Fruit fly (Drosophila melanogaster): ENCODE data around the gene Sdr.

Gene Sdr

DNA sequence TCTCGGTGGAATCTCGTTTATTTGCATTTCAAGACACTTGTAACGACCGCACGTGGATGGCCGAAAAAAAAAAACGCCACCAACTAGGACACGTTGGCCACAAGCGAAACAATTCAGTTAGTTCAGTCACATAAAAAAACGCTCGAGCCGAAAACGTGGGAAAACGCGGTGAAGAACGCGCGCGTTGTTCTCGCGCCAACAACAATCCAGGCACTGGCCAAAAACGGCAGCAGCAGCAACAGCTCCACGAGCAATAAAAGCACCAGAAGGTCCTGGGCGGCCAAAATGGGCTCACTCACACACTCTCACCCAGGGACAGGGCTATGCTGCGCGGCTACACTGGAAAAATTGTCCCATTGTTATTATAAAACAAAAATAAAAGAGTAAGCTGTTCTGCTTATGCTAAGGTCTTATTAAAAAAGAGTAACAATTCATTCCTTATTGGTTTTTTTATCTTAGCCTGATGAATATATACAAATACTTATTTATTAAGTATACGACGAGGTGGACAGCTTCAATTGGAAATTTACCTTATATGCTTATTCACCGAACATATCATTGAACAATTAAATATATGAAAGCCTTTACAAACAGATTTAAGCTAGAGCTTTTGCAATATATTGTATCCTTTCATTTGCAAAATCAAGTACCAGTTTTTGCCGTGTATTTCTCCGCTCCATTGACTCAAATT lies 43.0 kb upstream of the Sdr start, which contains the start of gene btsz (continued):
- TF ChIP-seq Oli (tag; optimal IDR thresholded peaks at IDR 0.05) = peak; percentile 52
- peak; percentile 78 for TF ChIP-seq CG18599 (GFP tag; optimal IDR thresholded peaks at IDR 0.05)
- TF ChIP-seq kni (GFP tag; optimal IDR thresholded peaks at IDR 0.05) = no peak
- no peak for TF ChIP-seq CG13894 (tag; optimal IDR thresholded peaks at IDR 0.05)
- TF ChIP-seq lab (GFP tag; optimal IDR thresholded peaks at IDR 0.05) = peak; percentile 75
- TF ChIP-seq CG8281 (tag; optimal IDR thresholded peaks at IDR 0.05) = peak; percentile 11
- no peak for TF ChIP-seq CG13123 (GFP tag; optimal IDR thresholded peaks at IDR 0.05)
- TF ChIP-seq NfI (GFP tag; optimal IDR thresholded peaks at IDR 0.05) = peak; percentile 14
- peak in 1 of 2 experiments; percentile 60 for TF ChIP-seq Hr51 (GFP tag; optimal IDR thresholded peaks at IDR 0.05)
- TF ChIP-seq salm (tag; optimal IDR thresholded peaks at IDR 0.05) = no peak
- TF ChIP-seq sug (tag; optimal IDR thresholded peaks at IDR 0.05) = peak; percentile 58
- peak; percentile 79 for TF ChIP-seq Meics (GFP tag; optimal IDR thresholded peaks at IDR 0.05)
- 0 out of 3 replicates have a peak, but pooled peaks have one; percentile 7 for TF ChIP-seq CG11695 (GFP tag; IDR thresholded peaks at IDR 0.05)
- TF ChIP-seq CG14860 (GFP tag; IDR thresholded peaks at IDR 0.05; ENCODE audit: partially characterized antibody) = no peak
- TF ChIP-seq psq (GFP tag; optimal IDR thresholded peaks at IDR 0.05) = no peak
- TF ChIP-seq Nf-YB (GFP tag; optimal IDR thresholded peaks at IDR 0.05) = no peak
- TF ChIP-seq CG13424 (tag; optimal IDR thresholded peaks at IDR 0.05) = peak; percentile 54
- peak; percentile 64 for TF ChIP-seq CG7839 (tag; optimal IDR thresholded peaks at IDR 0.05)
- peak; percentile 39 for TF ChIP-seq lilli (GFP tag; optimal IDR thresholded peaks at IDR 0.05)
- TF ChIP-seq CG17361 (GFP tag; IDR thresholded peaks at IDR 0.05) = peak; percentile 69; the same call in 2 of the 3 replicates
- TF ChIP-seq CG4730 (GFP tag; IDR thresholded peaks at IDR 0.05) = no peak
- TF ChIP-seq CG3281 (GFP tag; optimal IDR thresholded peaks at IDR 0.05) = peak; percentile 68
- TF ChIP-seq fd3F (GFP tag; optimal IDR thresholded peaks at IDR 0.05) = peak; percentile 35
- no peak for TF ChIP-seq Dp (GFP tag; optimal IDR thresholded peaks at IDR 0.05)
- peak; percentile 37 for TF ChIP-seq CG6854 (GFP tag; optimal IDR thresholded peaks at IDR 0.05)
- no peak for TF ChIP-seq CG16815 (GFP tag; optimal IDR thresholded peaks at IDR 0.05)
- peak; percentile 17 for TF ChIP-seq Dip3 (GFP tag; optimal IDR thresholded peaks at IDR 0.05)
- TF ChIP-seq mam (GFP tag; optimal IDR thresholded peaks at IDR 0.05) = peak; percentile 21
- peak; percentile 27 for TF ChIP-seq tio (GFP tag; optimal IDR thresholded peaks at IDR 0.05)
- no peak for TF ChIP-seq CG12219 (GFP tag; optimal IDR thresholded peaks at IDR 0.05)
- peak; percentile 53 for TF ChIP-seq caup (GFP tag; optimal IDR thresholded peaks at IDR 0.05; ENCODE audit: severe bottlenecking)
- no peak for TF ChIP-seq dati (GFP tag; IDR thresholded peaks at IDR 0.05)
- TF ChIP-seq Bdp1 (GFP tag; optimal IDR thresholded peaks at IDR 0.05) = no peak
- TF ChIP-seq zen (tag; optimal IDR thresholded peaks at IDR 0.05) = no peak
- TF ChIP-seq cwo (GFP tag; optimal IDR thresholded peaks at IDR 0.05) = peak; percentile 64
- no peak for TF ChIP-seq jigr1 (GFP tag; IDR thresholded peaks at IDR 0.05)
- TF ChIP-seq Max (GFP tag; optimal IDR thresholded peaks at IDR 0.05) = peak; percentile 12
- TF ChIP-seq CG17385 (GFP tag; optimal IDR thresholded peaks at IDR 0.05) = peak; percentile 38
- TF ChIP-seq CG10565 (GFP tag; optimal IDR thresholded peaks at IDR 0.05) = no peak
- peak; percentile 86 for TF ChIP-seq Ets65A (GFP tag)
- TF ChIP-seq CG11504 (tag; optimal IDR thresholded peaks at IDR 0.05) = peak; percentile 72
- TF ChIP-seq Hmr (GFP tag; optimal IDR thresholded peaks at IDR 0.05) = peak; percentile 77
- TF ChIP-seq exex (tag; optimal IDR thresholded peaks at IDR 0.05) = peak; percentile 15
- peak; percentile 62 for TF ChIP-seq grau (tag; optimal IDR thresholded peaks at IDR 0.05)
- TF ChIP-seq bsh (GFP tag; optimal IDR thresholded peaks at IDR 0.05) = no peak
- TF ChIP-seq tin (GFP tag; optimal IDR thresholded peaks at IDR 0.05) = peak; percentile 7
- peak; percentile 18 for TF ChIP-seq Med (GFP tag)
- TF ChIP-seq Sox102F (GFP tag; optimal IDR thresholded peaks at IDR 0.05) = peak; percentile 33

All from whole organism, embryonic.